Worm (Caenorhabditis elegans) whole organism, mixed stage, embryonic: ENCODE data around the gene pges-2.

Source experiments
- M03D4.4 ChIP-seq: sonication (generic microtip); optimal IDR thresholded peaks from 2 replicates; lab custom pipeline; 2017; ENCODE audit warnings: mild to moderate bottlenecking, missing genetic modification characterization, missing compliant biosample characterization
- bed-3 ChIP-seq: fragments of 200-800 bp; sonication (Bioruptor generic); optimal IDR thresholded peaks from 3 replicates; lab custom pipeline; 2018; ENCODE audit warnings: mild to moderate bottlenecking, missing genetic modification characterization, moderate library complexity, missing compliant biosample characterization
- blmp-1 ChIP-seq: fragments of 150-350 bp; optimal IDR thresholded peaks from 2 replicates; lab custom pipeline; 2014; ENCODE audit warnings: missing biosample characterization, missing genetic modification characterization
- ceh-39 ChIP-seq: fragments of 150-350 bp; optimal IDR thresholded peaks from 2 replicates; lab custom pipeline; 2014; ENCODE audit warnings: missing biosample characterization, missing genetic modification characterization
- ceh-43 ChIP-seq: fragments of 200-800 bp; sonication (Bioruptor generic); optimal IDR thresholded peaks from 2 replicates; lab custom pipeline; 2018; ENCODE audit warnings: mild to moderate bottlenecking, missing genetic modification characterization, moderate library complexity, missing compliant biosample characterization
- ceh-83 ChIP-seq: fragments of 200-800 bp; sonication (Bioruptor generic); optimal IDR thresholded peaks from 2 replicates; lab custom pipeline; 2018; ENCODE audit warnings: mild to moderate bottlenecking, missing genetic modification characterization, missing compliant biosample characterization
- ces-1 ChIP-seq: fragments of 150-350 bp; optimal IDR thresholded peaks from 2 replicates; lab custom pipeline; 2014; ENCODE audit warnings: missing biosample characterization, missing genetic modification reagents, missing genetic modification characterization
- cnd-1 ChIP-seq: fragments of 200-800 bp; sonication (Bioruptor generic); optimal IDR thresholded peaks from 2 replicates; lab custom pipeline; 2018; ENCODE audit warnings: mild to moderate bottlenecking, missing genetic modification characterization, missing compliant biosample characterization
- drap-1 ChIP-seq: fragments of 200-800 bp; sonication (Bioruptor generic); optimal IDR thresholded peaks from 3 replicates; lab custom pipeline; 2018; ENCODE audit warnings: mild to moderate bottlenecking, missing genetic modification characterization, missing compliant biosample characterization
- elt-1 ChIP-seq: sonication (generic microtip); optimal IDR thresholded peaks from 2 replicates; lab custom pipeline; 2017; ENCODE audit warnings: missing genetic modification characterization, mild to moderate bottlenecking, missing compliant biosample characterization, antibody characterized with exemption, moderate library complexity, borderline replicate concordance; ENCODE audit not compliant: insufficient read depth
- elt-3 ChIP-seq: fragments of 150-350 bp; optimal IDR thresholded peaks from 2 replicates; lab custom pipeline; 2014; ENCODE audit warnings: missing biosample characterization, missing genetic modification characterization
- flh-1 ChIP-seq: fragments of 200-800 bp; sonication (Bioruptor generic); optimal IDR thresholded peaks from 2 replicates; lab custom pipeline; 2018; ENCODE audit warnings: mild to moderate bottlenecking, missing genetic modification characterization, moderate library complexity, missing compliant biosample characterization
- ham-2 ChIP-seq: fragments of 200-800 bp; sonication (Bioruptor generic); optimal IDR thresholded peaks from 2 replicates; lab custom pipeline; 2018; ENCODE audit warnings: mild to moderate bottlenecking, missing genetic modification characterization, missing compliant biosample characterization
- hlh-1 ChIP-seq: fragments of 150-350 bp; optimal IDR thresholded peaks from 2 replicates; lab custom pipeline; 2014; ENCODE audit warnings: missing biosample characterization, missing genetic modification reagents, missing genetic modification characterization
- lin-13 ChIP-seq: fragments of 150-350 bp; optimal IDR thresholded peaks from 2 replicates; lab custom pipeline; 2014; ENCODE audit warnings: missing biosample characterization, missing genetic modification characterization
- lin-32 ChIP-seq: fragments of 200-800 bp; sonication (Bioruptor generic); optimal IDR thresholded peaks from 2 replicates; lab custom pipeline; 2018; ENCODE audit warnings: mild to moderate bottlenecking, missing genetic modification characterization, missing compliant biosample characterization
- lsy-2 ChIP-seq: fragments of 150-350 bp; optimal IDR thresholded peaks from 2 replicates; lab custom pipeline; 2014; ENCODE audit warnings: missing biosample characterization, missing genetic modification characterization
- mep-1 ChIP-seq: fragments of 150-350 bp; optimal IDR thresholded peaks from 2 replicates; lab custom pipeline; 2017; ENCODE audit warnings: missing biosample characterization, missing genetic modification reagents, missing genetic modification characterization, inconsistent platforms
- mls-2 ChIP-seq: sonication (generic microtip); optimal IDR thresholded peaks from 2 replicates; lab custom pipeline; 2016; ENCODE audit warnings: mild to moderate bottlenecking, missing genetic modification characterization, moderate library complexity, missing compliant biosample characterization
- nhr-12 ChIP-seq: fragments of 150-350 bp; optimal IDR thresholded peaks from 2 replicates; lab custom pipeline; 2014; ENCODE audit warnings: missing biosample characterization, missing genetic modification characterization
- nhr-2 ChIP-seq: fragments of 150-350 bp; optimal IDR thresholded peaks from 2 replicates; lab custom pipeline; 2014; ENCODE audit warnings: missing biosample characterization, missing genetic modification characterization
- nhr-237 ChIP-seq: fragments of 150-350 bp; optimal IDR thresholded peaks from 2 replicates; lab custom pipeline; 2014; ENCODE audit warnings: missing biosample characterization, missing genetic modification characterization
- nhr-28 ChIP-seq: fragments of 150-350 bp; optimal IDR thresholded peaks from 2 replicates; lab custom pipeline; 2014; ENCODE audit warnings: missing biosample characterization, missing genetic modification characterization
- nhr-76 ChIP-seq: sonication (generic microtip); optimal IDR thresholded peaks from 2 replicates; lab custom pipeline; 2017; ENCODE audit warnings: missing biosample characterization, missing genetic modification characterization
- pha-4 ChIP-seq: fragments of 150-350 bp; optimal IDR thresholded peaks from 2 replicates; lab custom pipeline; 2018; ENCODE audit warnings: missing biosample characterization, missing genetic modification reagents, missing genetic modification characterization
- sem-2 ChIP-seq: fragments of 200-800 bp; sonication (Bioruptor generic); optimal IDR thresholded peaks from 2 replicates; lab custom pipeline; 2018; ENCODE audit warnings: mild to moderate bottlenecking, missing genetic modification characterization, missing compliant biosample characterization
- sptf-1 ChIP-seq: sonication (generic microtip); optimal IDR thresholded peaks from 2 replicates; lab custom pipeline; 2017; ENCODE audit warnings: mild to moderate bottlenecking, missing genetic modification characterization, moderate library complexity, missing compliant biosample characterization
- tbx-8 ChIP-seq: fragments of 200-800 bp; sonication (Bioruptor generic); optimal IDR thresholded peaks from 2 replicates; lab custom pipeline; 2018; ENCODE audit warnings: mild to moderate bottlenecking, missing genetic modification characterization, moderate library complexity, missing compliant biosample characterization
- unc-120 ChIP-seq: sonication (generic microtip); optimal IDR thresholded peaks from 2 replicates; lab custom pipeline; 2017; ENCODE audit warnings: missing genetic modification characterization, missing compliant biosample characterization; ENCODE audit not compliant: poor library complexity, severe bottlenecking
- unc-39 ChIP-seq: fragments of 150-350 bp; optimal IDR thresholded peaks from 2 replicates; lab custom pipeline; 2014; ENCODE audit warnings: missing biosample characterization, missing genetic modification characterization
- unc-62 ChIP-seq: fragments of 150-350 bp; optimal IDR thresholded peaks from 2 replicates; lab custom pipeline; 2014; ENCODE audit warnings: missing biosample characterization, missing genetic modification reagents, missing genetic modification characterization
- zip-8 ChIP-seq: fragments of 150-350 bp; optimal IDR thresholded peaks from 2 replicates; lab custom pipeline; 2014; ENCODE audit warnings: missing biosample characterization, missing genetic modification characterization
- ztf-11 ChIP-seq: fragments of 150-350 bp; optimal IDR thresholded peaks from 2 replicates; lab custom pipeline; 2014; ENCODE audit warnings: missing biosample characterization, missing genetic modification characterization

The pges-2 gene

ce11 chrIV:10382894-10383293 is 15.3 kb upstream of the pges-2 start:
- TF ChIP-seq lsy-2 (tag; lab: Kevin White, UChicago) = no peak
- no peak for TF ChIP-seq nhr-28 (tag; lab: Kevin White, UChicago)
- TF ChIP-seq flh-1 = no peak
- TF ChIP-seq zip-8 = no peak
- TF ChIP-seq unc-120 (tag; lab: Kevin White, UChicago) = no peak
- no peak for TF ChIP-seq elt-1 (tag; lab: Kevin White, UChicago)
- no peak for TF ChIP-seq sptf-1
- TF ChIP-seq ceh-43 = no peak
- no peak for TF ChIP-seq nhr-12 (tag; lab: Kevin White, UChicago)
- no peak for TF ChIP-seq ceh-39
- TF ChIP-seq hlh-1 = no peak
- no peak for TF ChIP-seq elt-3 (tag; lab: Kevin White, UChicago)
- TF ChIP-seq M03D4.4 = no peak
- TF ChIP-seq pha-4 (tag; lab: Kevin White, UChicago) = no peak
- no peak for TF ChIP-seq drap-1 (GFP tag; lab: Kevin White, UChicago)
- TF ChIP-seq, all 35 proteins: peak for 0

- TF ChIP-seq tbx-8 (GFP tag; lab: Kevin White, UChicago) (no peak), unc-120 (tag; lab: Kevin White, UChicago) (no peak), ceh-83 (GFP tag; lab: Kevin White, UChicago) (no peak), bed-3 (GFP tag; lab: Kevin White, UChicago) (no peak), nhr-28 (tag; lab: Kevin White, UChicago) (no peak), nhr-12 (tag; lab: Kevin White, UChicago) (no peak), ces-1 (no peak), nhr-237 (tag; lab: Kevin White, UChicago) (no peak), ceh-39 (no peak), nhr-2 (tag; lab: Kevin White, UChicago) (no peak), sptf-1 (no peak), ztf-11 (tag; lab: Kevin White, UChicago) (no peak), M03D4.4 (no peak), sem-2 (GFP tag; lab: Kevin White, UChicago) (no peak), mls-2 (tag; lab: Kevin White, UChicago) (no peak), unc-39 (tag; lab: Kevin White, UChicago) (no peak), unc-62 (GFP tag; lab: Kevin White, UChicago) (no peak)
Observed at ce11 chrIV:10381035-10381434, 13.4 kb upstream of the pges-2 start.

ce11 chrIV:10380626-10381025 is 13.0 kb upstream of the pges-2 start:
- no peak for TF ChIP-seq hlh-1
- no peak for TF ChIP-seq flh-1
- TF ChIP-seq sem-2 (GFP tag; lab: Kevin White, UChicago) = no peak
- peak; percentile 1 for TF ChIP-seq ztf-11 (tag; lab: Kevin White, UChicago)
- TF ChIP-seq lin-13 = no peak
- peak; percentile 45 for TF ChIP-seq ham-2 (GFP tag; lab: Kevin White, UChicago)
- TF ChIP-seq nhr-12 (tag; lab: Kevin White, UChicago) = no peak
- TF ChIP-seq elt-1 (tag; lab: Kevin White, UChicago) = no peak
- no peak for TF ChIP-seq ceh-43
- no peak for TF ChIP-seq tbx-8 (GFP tag; lab: Kevin White, UChicago)
- peak; percentile 2 for TF ChIP-seq pha-4 (tag; lab: Kevin White, UChicago)
- TF ChIP-seq unc-120 (tag; lab: Kevin White, UChicago) = peak; percentile 6
- no peak for TF ChIP-seq nhr-76 (tag; lab: Kevin White, UChicago)
- TF ChIP-seq ces-1 = peak; percentile 57
- no peak for TF ChIP-seq elt-3 (tag; lab: Kevin White, UChicago)
- TF ChIP-seq, all 35 proteins: peak for 5

- TF ChIP-seq pha-4 (tag; lab: Kevin White, UChicago) (no peak), flh-1 (no peak), elt-3 (tag; lab: Kevin White, UChicago) (no peak), nhr-28 (tag; lab: Kevin White, UChicago) (no peak), nhr-76 (tag; lab: Kevin White, UChicago) (no peak), ceh-39 (no peak), ceh-83 (GFP tag; lab: Kevin White, UChicago) (no peak), drap-1 (GFP tag; lab: Kevin White, UChicago) (no peak), ceh-43 (no peak)
Observed at ce11 chrIV:10374601-10375000, 7.0 kb upstream of the pges-2 start, which contains the start of gene mask-1. Gene mask-1 (plus strand): TSS chrIV:10374901.

ce11 chrIV:10373772-10374288 is 6.2 kb upstream of the pges-2 start, which contains the start of gene mpz-5:
Gene mpz-5 (minus strand): TSS chrIV:10373822.
- TF ChIP-seq ceh-83 (GFP tag; lab: Kevin White, UChicago) = peak; percentile 51
- peak; percentile 23 for TF ChIP-seq nhr-237 (tag; lab: Kevin White, UChicago)
- peak; percentile 11 for TF ChIP-seq ceh-43
- peak; percentile 75 for TF ChIP-seq sptf-1
- no peak for TF ChIP-seq tbx-8 (GFP tag; lab: Kevin White, UChicago)
- no peak for TF ChIP-seq bed-3 (GFP tag; lab: Kevin White, UChicago)
- TF ChIP-seq pha-4 (tag; lab: Kevin White, UChicago) = peak; percentile 0
- TF ChIP-seq lin-13 = peak; percentile 60
- TF ChIP-seq cnd-1 (tag; lab: Kevin White, UChicago) = no peak
- TF ChIP-seq flh-1 = no peak
- TF ChIP-seq blmp-1 (tag; lab: Kevin White, UChicago) = no peak
- TF ChIP-seq M03D4.4 = peak; percentile 39
- TF ChIP-seq hlh-1 = peak; percentile 24
- TF ChIP-seq mep-1 (tag; lab: Kevin White, UChicago) = peak; percentile 81
- peak; percentile 32 for TF ChIP-seq lin-32
- TF ChIP-seq lsy-2 (tag; lab: Kevin White, UChicago) = peak; percentile 64
